Fruit fly (Drosophila melanogaster) S2 (cell line): ENCODE data around the gene stet.

Experiments
- CG8478 ChIP-seq: fragments of >200 bp; optimal IDR thresholded peaks from 2 replicates; lab custom pipeline; 2018
- CTCF ChIP-seq, 2 experiments: fragments of >200 bp; optimal IDR thresholded peaks; 2 replicates each; lab custom pipeline; 2018

DNA sequence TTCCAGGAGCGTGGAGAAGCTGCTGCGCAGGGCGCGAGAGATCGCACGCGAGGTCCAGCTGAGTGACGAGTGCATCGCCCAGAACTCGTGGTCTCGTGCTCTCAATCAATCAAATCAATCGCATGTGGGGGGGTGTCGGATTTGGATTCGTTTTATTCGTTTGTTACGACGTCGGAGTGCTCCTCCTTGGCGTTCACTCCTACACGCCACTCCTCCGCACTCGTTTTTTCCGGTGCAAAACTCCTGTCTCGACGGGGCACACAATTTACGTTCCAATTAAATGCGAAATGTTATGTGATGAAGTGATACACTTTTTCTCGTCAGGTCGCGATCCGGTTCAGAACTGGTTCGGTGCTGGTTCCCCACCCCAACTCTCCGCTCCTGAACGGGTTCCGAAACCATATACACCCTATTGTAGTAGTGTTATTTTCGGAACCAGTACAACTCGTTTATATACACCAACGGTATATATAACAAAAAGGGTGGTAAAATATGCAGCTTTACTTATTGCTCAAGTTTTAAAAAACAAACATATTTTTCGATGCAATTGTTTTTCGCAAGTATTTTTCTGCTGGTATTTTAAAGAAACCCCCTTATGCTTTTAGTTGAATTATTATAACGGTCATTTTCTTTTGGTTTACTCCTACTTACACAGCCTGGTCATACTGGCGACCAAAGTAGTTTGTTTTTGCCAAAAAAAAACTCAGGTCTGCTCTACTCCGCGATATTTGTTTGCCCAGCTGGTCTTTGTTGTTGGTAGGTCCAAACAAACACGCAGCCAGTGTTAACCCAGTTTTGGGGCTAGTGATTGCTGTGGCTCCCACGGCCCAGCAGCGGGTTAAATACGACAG, 47.4 kb upstream of the stet start, which contains the start of the genes CG12091 and pns:
- TF ChIP-seq CG8478 (lab: Kevin White, UChicago) (no peak), CTCF (optimal IDR thresholded peaks at IDR 0.05; lab: Kevin White, UChicago) (no peak)
